Worm (Caenorhabditis elegans) whole organism, L2 larva: ENCODE data around the gene F58B4.7.
A peak's percentile ranks its signal among the peaks of the same experiment; 100 is the strongest.

Experiments used
- C34F6.9 ChIP-seq: fragments of 150-350 bp; optimal IDR thresholded peaks from 2 replicates; lab custom pipeline; 2014; ENCODE audit warnings: missing biosample characterization, missing genetic modification characterization
- F13H6.1 ChIP-seq: sonication (generic microtip); optimal IDR thresholded peaks from 2 replicates; lab custom pipeline; 2016; ENCODE audit warnings: missing genetic modification characterization, missing compliant biosample characterization
- R02D3.7 ChIP-seq: fragments of 150-350 bp; optimal IDR thresholded peaks from 2 replicates; lab custom pipeline; 2014; ENCODE audit warnings: missing biosample characterization, missing genetic modification characterization
- Y55F3AM.14 ChIP-seq: fragments of 200-800 bp; sonication (Bioruptor generic); optimal IDR thresholded peaks from 2 replicates; lab custom pipeline; 2018; ENCODE audit warnings: mild to moderate bottlenecking, missing genetic modification characterization, missing compliant biosample characterization
- ZK546.5 ChIP-seq: sonication (generic microtip); optimal IDR thresholded peaks from 2 replicates; lab custom pipeline; 2017; ENCODE audit warnings: missing biosample characterization, missing genetic modification characterization
- alr-1 ChIP-seq: fragments of 150-350 bp; optimal IDR thresholded peaks from 2 replicates; lab custom pipeline; 2014; ENCODE audit warnings: missing biosample characterization, missing genetic modification characterization
- aly-2 ChIP-seq: fragments of 150-350 bp; optimal IDR thresholded peaks from 2 replicates; lab custom pipeline; 2014; ENCODE audit warnings: missing biosample characterization, missing genetic modification characterization
- ama-1 ChIP-seq: fragments of 150-350 bp; optimal IDR thresholded peaks from 2 replicates; lab custom pipeline; 2018; ENCODE audit warnings: inconsistent platforms
- blmp-1 ChIP-seq: sonication (generic microtip); optimal IDR thresholded peaks from 2 replicates; lab custom pipeline; 2017; ENCODE audit warnings: missing genetic modification characterization, mild to moderate bottlenecking, missing compliant biosample characterization, antibody characterized with exemption, moderate library complexity; ENCODE audit not compliant: insufficient read depth
- ceh-16 ChIP-seq: fragments of 150-350 bp; optimal IDR thresholded peaks from 2 replicates; lab custom pipeline; 2014; ENCODE audit warnings: missing biosample characterization, missing genetic modification characterization
- ceh-82 ChIP-seq: fragments of 150-350 bp; optimal IDR thresholded peaks from 2 replicates; lab custom pipeline; 2014; ENCODE audit warnings: missing biosample characterization, missing genetic modification characterization
- crh-2 ChIP-seq: sonication (generic microtip); optimal IDR thresholded peaks from 2 replicates; lab custom pipeline; 2017; ENCODE audit warnings: missing biosample characterization, missing genetic modification characterization
- dmd-4 ChIP-seq: sonication (generic microtip); optimal IDR thresholded peaks from 2 replicates; lab custom pipeline; 2017; ENCODE audit warnings: missing biosample characterization, missing genetic modification characterization
- egl-27 ChIP-seq: sonication (generic microtip); optimal IDR thresholded peaks from 3 replicates; lab custom pipeline; 2017; ENCODE audit warnings: missing biosample characterization, missing genetic modification reagents, missing genetic modification characterization
- elt-1 ChIP-seq: fragments of 150-350 bp; optimal IDR thresholded peaks from 2 replicates; lab custom pipeline; 2014; ENCODE audit warnings: missing biosample characterization, missing genetic modification characterization
- elt-3 ChIP-seq: sonication (generic microtip); optimal IDR thresholded peaks from 2 replicates; lab custom pipeline; 2017; ENCODE audit warnings: missing biosample characterization, missing genetic modification characterization
- fos-1 ChIP-seq: fragments of 150-350 bp; optimal IDR thresholded peaks from 2 replicates; lab custom pipeline; 2014; ENCODE audit warnings: missing biosample characterization, missing genetic modification characterization
- gmeb-1 ChIP-seq: fragments of 150-350 bp; optimal IDR thresholded peaks from 2 replicates; lab custom pipeline; 2014; ENCODE audit warnings: missing biosample characterization, missing genetic modification characterization
- lin-11 ChIP-seq: fragments of 150-350 bp; sonication (generic microtip); optimal IDR thresholded peaks from 2 replicates; lab custom pipeline; 2014; ENCODE audit warnings: missing biosample characterization, missing genetic modification characterization, inconsistent platforms, mixed read lengths
- lin-13 ChIP-seq: fragments of 150-350 bp; optimal IDR thresholded peaks from 2 replicates; lab custom pipeline; 2014; ENCODE audit warnings: missing biosample characterization, missing genetic modification reagents, missing genetic modification characterization
- lin-39 ChIP-seq: fragments of 150-350 bp; optimal IDR thresholded peaks from 2 replicates; lab custom pipeline; 2014; ENCODE audit warnings: missing biosample characterization, missing genetic modification reagents, missing genetic modification characterization
- lsy-2 ChIP-seq, 2 experiments: fragments of 150-350 bp in 1 of 2; sonication (generic microtip) in 1 of 2; optimal IDR thresholded peaks; 2 replicates each; lab custom pipeline; 2014 to 2017; ENCODE audit warnings: missing biosample characterization in 2 of 2, missing genetic modification characterization in 2 of 2
- mab-5 ChIP-seq: fragments of 150-350 bp; optimal IDR thresholded peaks from 2 replicates; lab custom pipeline; 2014; ENCODE audit warnings: missing biosample characterization, missing genetic modification characterization
- mbf-1 ChIP-seq: sonication (generic microtip); optimal IDR thresholded peaks from 2 replicates; lab custom pipeline; 2017; ENCODE audit warnings: missing biosample characterization, missing genetic modification characterization
- mdl-1 ChIP-seq, 2 experiments: fragments of 150-350 bp in 1 of 2; sonication (generic microtip) in 1 of 2; optimal IDR thresholded peaks; 2 replicates each; lab custom pipeline; 2017; ENCODE audit warnings: missing biosample characterization in 2 of 2, missing genetic modification characterization in 2 of 2
- nhr-10 ChIP-seq: sonication (generic microtip); optimal IDR thresholded peaks from 2 replicates; lab custom pipeline; 2017; ENCODE audit warnings: missing biosample characterization, missing genetic modification characterization
- nhr-11 ChIP-seq: fragments of 150-350 bp; optimal IDR thresholded peaks from 2 replicates; lab custom pipeline; 2014; ENCODE audit warnings: missing biosample characterization, missing genetic modification characterization
- nhr-12 ChIP-seq: fragments of 150-350 bp; optimal IDR thresholded peaks from 2 replicates; lab custom pipeline; 2014; ENCODE audit warnings: missing biosample characterization, missing genetic modification characterization
- nhr-129 ChIP-seq: fragments of 150-350 bp; optimal IDR thresholded peaks from 2 replicates; lab custom pipeline; 2014; ENCODE audit warnings: missing biosample characterization, missing genetic modification characterization
- nhr-21 ChIP-seq: fragments of 150-350 bp; optimal IDR thresholded peaks from 2 replicates; lab custom pipeline; 2014; ENCODE audit warnings: missing biosample characterization, missing genetic modification characterization
- nhr-23 ChIP-seq: fragments of 150-350 bp; optimal IDR thresholded peaks from 2 replicates; lab custom pipeline; 2014; ENCODE audit warnings: missing biosample characterization, missing genetic modification reagents, missing genetic modification characterization
- nhr-237 ChIP-seq: fragments of 150-350 bp; optimal IDR thresholded peaks from 2 replicates; lab custom pipeline; 2014; ENCODE audit warnings: missing biosample characterization, missing genetic modification characterization
- nhr-25 ChIP-seq: fragments of 150-350 bp; sonication (generic microtip); optimal IDR thresholded peaks from 3 replicates; lab custom pipeline; 2014; ENCODE audit warnings: missing biosample characterization, missing genetic modification characterization
- nhr-6 ChIP-seq: fragments of 150-350 bp; optimal IDR thresholded peaks from 2 replicates; lab custom pipeline; 2014; ENCODE audit warnings: missing biosample characterization, missing genetic modification characterization
- nhr-77 ChIP-seq: fragments of 150-350 bp; optimal IDR thresholded peaks from 2 replicates; lab custom pipeline; 2014; ENCODE audit warnings: missing biosample characterization, missing genetic modification characterization
- peb-1 ChIP-seq: fragments of 150-350 bp; optimal IDR thresholded peaks from 2 replicates; lab custom pipeline; 2014; ENCODE audit warnings: missing biosample characterization, missing genetic modification characterization
- sem-4 ChIP-seq: fragments of 150-350 bp; optimal IDR thresholded peaks from 2 replicates; lab custom pipeline; 2014; ENCODE audit warnings: missing biosample characterization, missing genetic modification reagents, missing genetic modification characterization
- skn-1 ChIP-seq: sonication (generic microtip); optimal IDR thresholded peaks from 2 replicates; lab custom pipeline; 2017; ENCODE audit warnings: missing biosample characterization, missing genetic modification characterization
- sma-3 ChIP-seq: sonication (generic microtip); optimal IDR thresholded peaks from 2 replicates; lab custom pipeline; 2016; ENCODE audit warnings: missing genetic modification reagents, missing genetic modification characterization, missing compliant biosample characterization
- sma-9 ChIP-seq, 2 experiments: fragments of 150-350 bp in 1 of 2; sonication (generic microtip) in 1 of 2; optimal IDR thresholded peaks; 2 replicates each; lab custom pipeline; 2014 to 2016; ENCODE audit warnings: missing genetic modification characterization in 2 of 2, mild to moderate bottlenecking in 1 of 2, missing biosample characterization in 1 of 2, missing compliant biosample characterization in 1 of 2, missing genetic modification reagents in 1 of 2, moderate library complexity in 1 of 2
- snpc-4 ChIP-seq: fragments of 150-350 bp; optimal IDR thresholded peaks from 2 replicates; lab custom pipeline; 2014; ENCODE audit warnings: missing biosample characterization, missing genetic modification characterization
- unc-39 ChIP-seq: fragments of 150-350 bp; optimal IDR thresholded peaks from 2 replicates; lab custom pipeline; 2014; ENCODE audit warnings: missing biosample characterization, missing genetic modification characterization
- unc-55 ChIP-seq: fragments of 150-350 bp; sonication (generic microtip); optimal IDR thresholded peaks from 3 replicates; lab custom pipeline; 2014; ENCODE audit warnings: missing biosample characterization, missing genetic modification reagents, missing genetic modification characterization
- unc-62 ChIP-seq: fragments of 150-350 bp; optimal IDR thresholded peaks from 2 replicates; lab custom pipeline; 2014; ENCODE audit warnings: missing biosample characterization, missing genetic modification reagents, missing genetic modification characterization
- zag-1 ChIP-seq: fragments of 150-350 bp; optimal IDR thresholded peaks from 2 replicates; lab custom pipeline; 2014; ENCODE audit warnings: missing biosample characterization, missing genetic modification characterization
- ztf-1 ChIP-seq: fragments of 200-800 bp; sonication (Bioruptor generic); conservative IDR thresholded peaks from 2 replicates; pipeline ENCODE4 v1.3.6; 2022; ENCODE audit warnings: missing genetic modification characterization, missing compliant biosample characterization
- ztf-11 ChIP-seq: sonication (generic microtip); optimal IDR thresholded peaks from 2 replicates; lab custom pipeline; 2017; ENCODE audit warnings: missing biosample characterization, missing genetic modification characterization
- ztf-4 ChIP-seq: fragments of 150-350 bp; optimal IDR thresholded peaks from 2 replicates; lab custom pipeline; 2014; ENCODE audit warnings: missing biosample characterization, missing genetic modification characterization

F58B4.7 gene

DNA sequence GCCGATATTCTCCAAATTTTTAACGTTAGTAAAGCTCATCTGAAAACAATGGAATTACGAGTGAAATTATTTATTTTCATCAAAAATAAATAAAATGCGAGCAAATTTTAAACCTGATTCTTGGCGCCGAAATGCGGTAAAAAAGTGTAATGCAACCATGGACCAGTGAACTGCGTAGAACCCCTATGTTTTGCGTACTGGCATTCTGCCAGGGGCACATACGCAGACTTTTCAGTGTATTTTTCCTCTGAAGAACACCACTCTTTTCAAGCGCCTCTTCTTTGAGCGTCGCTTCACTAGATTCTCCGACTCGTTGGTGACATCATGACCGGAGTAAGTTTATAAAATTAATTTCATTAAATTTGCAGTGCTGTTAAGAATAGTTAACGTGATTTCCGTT, 42.4 kb upstream of the F58B4.7 start, which contains the start of the genes ctf-4 and eef-1G (continued):
- TF ChIP-seq lsy-2 (tag; optimal IDR thresholded peaks at IDR 0.05; lab: Kevin White, UChicago) (peak; percentile 83 to 96), unc-62 (peak; percentile 12), nhr-25 (peak; percentile 98), ama-1 (lab: Kevin White, UChicago) (peak; percentile 51), nhr-21 (tag; lab: Kevin White, UChicago) (peak; percentile 98), R02D3.7 (tag; lab: Kevin White, UChicago) (peak; percentile 58), nhr-6 (peak; percentile 95), lin-39 (tag; lab: Kevin White, UChicago) (peak; percentile 36), sma-9 (GFP tag; optimal IDR thresholded peaks at IDR 0.05; lab: Kevin White, UChicago) (peak; percentile 99), sma-9 (tag; optimal IDR thresholded peaks at IDR 0.05; lab: Kevin White, UChicago) (no peak), ceh-16 (tag; lab: Kevin White, UChicago) (peak; percentile 31), fos-1 (tag; lab: Kevin White, UChicago) (peak; percentile 99), gmeb-1 (peak; percentile 97), snpc-4 (tag; lab: Kevin White, UChicago) (peak; percentile 88), dmd-4 (tag; lab: Kevin White, UChicago) (no peak), skn-1 (tag; lab: Kevin White, UChicago) (peak; percentile 86), nhr-237 (tag; lab: Kevin White, UChicago) (no peak), nhr-23 (tag; lab: Kevin White, UChicago) (no peak)
- TF ChIP-seq, all 48 proteins: peak for 34

DNA sequence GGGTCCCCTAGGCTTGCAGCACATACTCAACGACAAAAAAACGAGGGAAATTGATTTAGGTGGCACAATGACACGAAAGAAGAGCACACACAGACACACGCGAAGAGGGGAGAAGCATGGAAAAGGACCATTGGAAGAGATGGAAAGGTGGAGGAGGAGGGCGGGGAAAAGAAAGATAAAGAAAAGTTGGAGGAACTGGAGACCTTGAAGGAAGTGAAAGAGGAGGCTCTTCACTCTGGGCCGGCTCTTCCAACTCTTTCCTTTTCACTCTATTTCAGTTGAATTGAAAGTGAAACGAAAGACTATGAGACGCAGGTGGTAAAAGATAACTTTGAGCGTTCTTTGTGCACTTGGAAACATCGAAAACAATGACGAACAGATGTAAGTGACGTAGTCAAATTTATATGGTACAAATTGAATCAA, 38.3 kb upstream of the F58B4.7 start:
- peak; percentile 31 for TF ChIP-seq egl-27 (tag; lab: Kevin White, UChicago)
- TF ChIP-seq nhr-237 (tag; lab: Kevin White, UChicago) = no peak
- peak; percentile 6 for TF ChIP-seq zag-1 (tag; lab: Kevin White, UChicago)
- no peak for TF ChIP-seq nhr-11 (tag; lab: Kevin White, UChicago)
- TF ChIP-seq ztf-1 (GFP tag; lab: Robert Waterston, UW) = no peak
- no peak for TF ChIP-seq elt-1 (tag; lab: Kevin White, UChicago)
- TF ChIP-seq ztf-11 (tag; lab: Kevin White, UChicago) = no peak
- no peak for TF ChIP-seq unc-62
- peak; percentile 88 for TF ChIP-seq sma-9 (GFP tag; optimal IDR thresholded peaks at IDR 0.05; lab: Kevin White, UChicago)
- no peak for TF ChIP-seq sma-9 (tag; optimal IDR thresholded peaks at IDR 0.05; lab: Kevin White, UChicago)
- TF ChIP-seq gmeb-1 = no peak
- TF ChIP-seq dmd-4 (tag; lab: Kevin White, UChicago) = no peak
- no peak for TF ChIP-seq nhr-21 (tag; lab: Kevin White, UChicago)
- TF ChIP-seq peb-1 (tag; lab: Kevin White, UChicago) = no peak
- TF ChIP-seq unc-39 (tag; lab: Kevin White, UChicago) = no peak
- peak in 1 of 2 experiments; percentile 55 for TF ChIP-seq mdl-1 (tag; optimal IDR thresholded peaks at IDR 0.05; lab: Kevin White, UChicago)
- peak; percentile 63 for TF ChIP-seq nhr-6
- TF ChIP-seq nhr-10 (tag; lab: Kevin White, UChicago) = no peak
- no peak for TF ChIP-seq nhr-77 (tag; lab: Kevin White, UChicago)
- peak; percentile 52 for TF ChIP-seq ztf-4
- peak; percentile 32 for TF ChIP-seq fos-1 (tag; lab: Kevin White, UChicago)
- peak; percentile 74 for TF ChIP-seq sem-4 (tag; lab: Kevin White, UChicago)
- TF ChIP-seq C34F6.9 = peak; percentile 84
- peak; percentile 43 for TF ChIP-seq lin-13 (GFP tag; lab: Kevin White, UChicago)
- TF ChIP-seq ama-1 (lab: Kevin White, UChicago) = no peak
- TF ChIP-seq lin-11 = no peak
- TF ChIP-seq mab-5 (tag; lab: Kevin White, UChicago) = peak; percentile 50
- TF ChIP-seq R02D3.7 (tag; lab: Kevin White, UChicago) = no peak
- no peak for TF ChIP-seq skn-1 (tag; lab: Kevin White, UChicago)
- TF ChIP-seq alr-1 (tag; lab: Kevin White, UChicago) = no peak
- no peak for TF ChIP-seq nhr-12 (tag; lab: Kevin White, UChicago)
- peak; percentile 74 for TF ChIP-seq blmp-1 (tag; lab: Kevin White, UChicago)
- no peak for TF ChIP-seq mbf-1 (tag; lab: Kevin White, UChicago)
- TF ChIP-seq F13H6.1 (tag; lab: Kevin White, UChicago) = peak; percentile 90
- no peak for TF ChIP-seq sma-3 (GFP tag; lab: Kevin White, UChicago)
- TF ChIP-seq ZK546.5 (tag; lab: Kevin White, UChicago) = no peak
- TF ChIP-seq nhr-23 (tag; lab: Kevin White, UChicago) = no peak
- peak; percentile 11 for TF ChIP-seq snpc-4 (tag; lab: Kevin White, UChicago)
- no peak for TF ChIP-seq ceh-82 (tag; lab: Kevin White, UChicago)
- peak; percentile 85 for TF ChIP-seq unc-55 (GFP tag; lab: Kevin White, UChicago)
- TF ChIP-seq elt-3 = no peak
- TF ChIP-seq crh-2 = peak; percentile 75
- TF ChIP-seq lin-39 (tag; lab: Kevin White, UChicago) = no peak
- peak; percentile 75 for TF ChIP-seq Y55F3AM.14
- peak; percentile 85 for TF ChIP-seq nhr-129
- TF ChIP-seq lsy-2 (tag; optimal IDR thresholded peaks at IDR 0.05; lab: Kevin White, UChicago) = peak in 1 of 2 experiments; percentile 80
- no peak for TF ChIP-seq ceh-16 (tag; lab: Kevin White, UChicago)
- TF ChIP-seq nhr-25 = no peak
- TF ChIP-seq aly-2 = no peak
